Fruit fly (Drosophila melanogaster) whole organism, prepupa: ENCODE data around the gene Apc2.

Experiments
- Blimp-1 ChIP-seq: fragments of 200-800 bp; sonication (Bioruptor generic); optimal IDR thresholded peaks from 3 replicates; lab custom pipeline; 2017; ENCODE audit warnings: missing biosample characterization, missing genetic modification characterization, mild to moderate bottlenecking, moderate library complexity, missing genetic modification reagents
- CG10631 ChIP-seq: fragments of 200-800 bp; sonication (Bioruptor generic); optimal IDR thresholded peaks from 2 replicates; lab custom pipeline; 2016; ENCODE audit warnings: missing biosample characterization, missing genetic modification characterization
- CG10669 ChIP-seq: fragments of 200-800 bp; sonication (Bioruptor generic); optimal IDR thresholded peaks from 3 replicates; lab custom pipeline; 2018; ENCODE audit warnings: missing biosample characterization, mild to moderate bottlenecking, missing genetic modification characterization, moderate library complexity
- CG11762 ChIP-seq: fragments of 200-800 bp; sonication (Bioruptor generic); optimal IDR thresholded peaks from 3 replicates; lab custom pipeline; 2016; ENCODE audit warnings: missing biosample characterization, missing genetic modification characterization; ENCODE audit not compliant: insufficient read depth
- CG15336 ChIP-seq: fragments of 200-800 bp; sonication (Bioruptor generic); IDR thresholded peaks from 2 replicates; pipeline ENCODE4 v1.3.6; 2022; ENCODE audit warnings: missing biosample characterization, missing genetic modification characterization
- CG1621 ChIP-seq: fragments of 200-800 bp; sonication (Bioruptor generic); optimal IDR thresholded peaks from 3 replicates; lab custom pipeline; 2018; ENCODE audit warnings: missing biosample characterization, mild to moderate bottlenecking, missing genetic modification characterization
- CG16779 ChIP-seq: fragments of 200-800 bp; sonication (Bioruptor generic); optimal IDR thresholded peaks from 3 replicates; lab custom pipeline; 2017; ENCODE audit warnings: missing biosample characterization, mild to moderate bottlenecking, missing genetic modification characterization
- CG3032 ChIP-seq: fragments of 200-800 bp; optimal IDR thresholded peaks from 2 replicates; lab custom pipeline; 2019; ENCODE audit warnings: missing biosample characterization, mild to moderate bottlenecking, missing genetic modification characterization, moderate library complexity
- CG32006 ChIP-seq: fragments of 200-800 bp; sonication (Bioruptor generic); optimal IDR thresholded peaks from 3 replicates; lab custom pipeline; 2017; ENCODE audit warnings: missing biosample characterization, mild to moderate bottlenecking, missing genetic modification characterization
- CG34406 ChIP-seq: fragments of 200-800 bp; sonication (Bioruptor generic); optimal IDR thresholded peaks from 3 replicates; lab custom pipeline; 2016; ENCODE audit warnings: missing biosample characterization, missing genetic modification characterization
- CG3919 ChIP-seq: fragments of 200-800 bp; sonication (Bioruptor generic); optimal IDR thresholded peaks from 3 replicates; lab custom pipeline; 2016; ENCODE audit warnings: missing biosample characterization, missing genetic modification characterization
- CG4318 ChIP-seq: fragments of 200-800 bp; sonication (Bioruptor generic); optimal IDR thresholded peaks from 3 replicates; lab custom pipeline; 2017; ENCODE audit warnings: missing biosample characterization, mild to moderate bottlenecking, missing genetic modification characterization
- CG6163 ChIP-seq: fragments of 200-800 bp; sonication (Bioruptor generic); IDR thresholded peaks from 3 replicates; pipeline ENCODE4 v1.3.6; 2022; ENCODE audit warnings: missing biosample characterization, missing genetic modification characterization
- CG6792 ChIP-seq: fragments of 200-800 bp; sonication (Bioruptor generic); optimal IDR thresholded peaks from 3 replicates; lab custom pipeline; 2016; ENCODE audit warnings: missing biosample characterization, missing genetic modification characterization
- CG6854 ChIP-seq: fragments of 200-800 bp; sonication (Bioruptor generic); optimal IDR thresholded peaks from 2 replicates; lab custom pipeline; 2017; ENCODE audit warnings: missing biosample characterization, mild to moderate bottlenecking, missing genetic modification characterization
- CG7368 ChIP-seq: fragments of 200-800 bp; sonication (Bioruptor generic); optimal IDR thresholded peaks from 3 replicates; lab custom pipeline; 2016; ENCODE audit warnings: missing biosample characterization, missing genetic modification characterization
- CG8119 ChIP-seq: fragments of 200-800 bp; sonication (Bioruptor generic); IDR thresholded peaks from 3 replicates; pipeline ENCODE4 v1.3.6; 2022; ENCODE audit warnings: missing biosample characterization, missing genetic modification characterization
- CG8319 ChIP-seq: fragments of 200-800 bp; sonication (Bioruptor generic); optimal IDR thresholded peaks from 3 replicates; lab custom pipeline; 2016; ENCODE audit warnings: missing biosample characterization, missing genetic modification characterization
- CG8632 ChIP-seq: fragments of 200-800 bp; sonication (Bioruptor generic); optimal IDR thresholded peaks from 3 replicates; lab custom pipeline; 2016; ENCODE audit warnings: missing biosample characterization, missing genetic modification characterization
- Eip75B ChIP-seq: fragments of 200-800 bp; sonication (Bioruptor generic); optimal IDR thresholded peaks from 3 replicates; lab custom pipeline; 2016; ENCODE audit warnings: missing biosample characterization, missing genetic modification characterization
- Eip93F ChIP-seq: fragments of 200-800 bp; sonication (Bioruptor generic); optimal IDR thresholded peaks from 2 replicates; lab custom pipeline; 2016; ENCODE audit warnings: missing biosample characterization, mild to moderate bottlenecking, missing genetic modification characterization
- Ets21C ChIP-seq: fragments of 200-800 bp; sonication (Bioruptor generic); optimal IDR thresholded peaks from 3 replicates; lab custom pipeline; 2016; ENCODE audit warnings: missing biosample characterization, missing genetic modification characterization
- Ets96B ChIP-seq: fragments of 200-800 bp; optimal IDR thresholded peaks from 2 replicates; lab custom pipeline; 2019; ENCODE audit warnings: missing biosample characterization, mild to moderate bottlenecking, missing genetic modification characterization, moderate library complexity
- Gug ChIP-seq: fragments of 200-800 bp; sonication (Bioruptor generic); IDR thresholded peaks from 2 replicates; pipeline ENCODE4 v1.3.6; 2022; ENCODE audit warnings: missing biosample characterization, missing genetic modification characterization
- Hr38 ChIP-seq: sonication (Bioruptor generic); optimal IDR thresholded peaks from 2 replicates; lab custom pipeline; 2016; ENCODE audit warnings: missing biosample characterization, missing genetic modification characterization
- Hr4 ChIP-seq: fragments of 200-800 bp; sonication (Bioruptor generic); optimal IDR thresholded peaks from 3 replicates; lab custom pipeline; 2016; ENCODE audit warnings: missing biosample characterization, missing genetic modification characterization
- Lpt ChIP-seq: fragments of 200-800 bp; sonication (Bioruptor generic); optimal IDR thresholded peaks from 3 replicates; lab custom pipeline; 2016; ENCODE audit warnings: missing biosample characterization, missing genetic modification characterization
- Met ChIP-seq: fragments of 200-800 bp; sonication (Bioruptor generic); optimal IDR thresholded peaks from 3 replicates; lab custom pipeline; 2016; ENCODE audit warnings: missing biosample characterization, missing genetic modification characterization
- Smox ChIP-seq: fragments of 200-800 bp; sonication (Bioruptor generic); optimal IDR thresholded peaks from 3 replicates; lab custom pipeline; 2016; ENCODE audit warnings: missing biosample characterization, missing genetic modification characterization
- Sox102F ChIP-seq: fragments of 200-800 bp; sonication (Bioruptor generic); optimal IDR thresholded peaks from 2 replicates; lab custom pipeline; 2016; ENCODE audit warnings: missing biosample characterization, mild to moderate bottlenecking, missing genetic modification characterization
- Sox14 ChIP-seq: fragments of 200-800 bp; sonication (Bioruptor generic); optimal IDR thresholded peaks from 3 replicates; lab custom pipeline; 2016; ENCODE audit warnings: missing biosample characterization, missing genetic modification characterization
- Sox15 ChIP-seq: fragments of 200-800 bp; sonication (Bioruptor generic); optimal IDR thresholded peaks from 3 replicates; lab custom pipeline; 2016; ENCODE audit warnings: missing biosample characterization, missing genetic modification characterization
- achi ChIP-seq: fragments of 200-800 bp; sonication (Bioruptor generic); optimal IDR thresholded peaks from 3 replicates; lab custom pipeline; 2016; ENCODE audit warnings: missing biosample characterization, missing genetic modification characterization
- acj6 ChIP-seq: fragments of 200-800 bp; sonication (Bioruptor generic); optimal IDR thresholded peaks from 3 replicates; lab custom pipeline; 2016; ENCODE audit warnings: missing biosample characterization, missing genetic modification characterization
- dac ChIP-seq: fragments of 200-800 bp; sonication (Bioruptor generic); optimal IDR thresholded peaks from 2 replicates; lab custom pipeline; 2017; ENCODE audit warnings: missing biosample characterization, mild to moderate bottlenecking, missing genetic modification characterization
- dsx ChIP-seq: fragments of 200-800 bp; optimal IDR thresholded peaks from 3 replicates; lab custom pipeline; 2019; ENCODE audit warnings: missing biosample characterization, mild to moderate bottlenecking, missing genetic modification characterization, moderate library complexity; ENCODE audit not compliant: poor library complexity, severe bottlenecking
- eg ChIP-seq: fragments of 200-800 bp; sonication (Bioruptor generic); IDR thresholded peaks from 3 replicates; pipeline ENCODE4 v1.3.6; 2022; ENCODE audit warnings: missing biosample characterization, missing genetic modification characterization
- esn ChIP-seq: fragments of 200-800 bp; sonication (Bioruptor generic); optimal IDR thresholded peaks from 2 replicates; lab custom pipeline; 2016; ENCODE audit warnings: missing biosample characterization, mild to moderate bottlenecking, missing genetic modification characterization, moderate library complexity
- fd59A ChIP-seq: fragments of 200-800 bp; sonication (Bioruptor generic); optimal IDR thresholded peaks from 2 replicates; lab custom pipeline; 2017; ENCODE audit warnings: missing biosample characterization, mild to moderate bottlenecking, missing genetic modification characterization, missing genetic modification reagents
- fd85E ChIP-seq: fragments of 200-800 bp; sonication (Bioruptor generic); optimal IDR thresholded peaks from 3 replicates; lab custom pipeline; 2016; ENCODE audit warnings: missing biosample characterization, missing genetic modification characterization
- fkh ChIP-seq: fragments of 200-800 bp; sonication (Bioruptor generic); optimal IDR thresholded peaks from 3 replicates; lab custom pipeline; 2017; ENCODE audit warnings: missing biosample characterization, mild to moderate bottlenecking, missing genetic modification characterization, moderate library complexity
- lz ChIP-seq: fragments of 200-800 bp; sonication (Bioruptor generic); optimal IDR thresholded peaks from 3 replicates; lab custom pipeline; 2016; ENCODE audit warnings: missing biosample characterization, missing genetic modification characterization
- net ChIP-seq: fragments of 200-800 bp; sonication (Bioruptor generic); optimal IDR thresholded peaks from 3 replicates; lab custom pipeline; 2016; ENCODE audit warnings: missing biosample characterization, missing genetic modification characterization
- pdm3 ChIP-seq: fragments of 200-800 bp; sonication (Bioruptor generic); optimal IDR thresholded peaks from 3 replicates; lab custom pipeline; 2016; ENCODE audit warnings: missing biosample characterization, missing genetic modification characterization
- salr ChIP-seq, 2 experiments: fragments of 200-800 bp; sonication (Bioruptor generic); optimal IDR thresholded peaks; 3 replicates each; lab custom pipeline; 2016 to 2018; ENCODE audit warnings: missing biosample characterization in 2 of 2, missing genetic modification characterization in 2 of 2, mild to moderate bottlenecking in 1 of 2
- spab ChIP-seq: fragments of 200-800 bp; sonication (Bioruptor generic); optimal IDR thresholded peaks from 2 replicates; lab custom pipeline; 2017; ENCODE audit warnings: missing biosample characterization, mild to moderate bottlenecking, missing genetic modification characterization, missing genetic modification reagents
- ss ChIP-seq, 2 experiments: fragments of 200-800 bp; sonication (Bioruptor generic); optimal IDR thresholded peaks; 2 replicates in 1 of 2; 3 replicates in 1 of 2; lab custom pipeline; 2017 to 2018; ENCODE audit warnings: mild to moderate bottlenecking in 2 of 2, missing biosample characterization in 2 of 2, missing genetic modification characterization in 2 of 2, moderate library complexity in 1 of 2
- vri ChIP-seq: fragments of 200-800 bp; sonication (Bioruptor generic); optimal IDR thresholded peaks from 3 replicates; lab custom pipeline; 2016; ENCODE audit warnings: missing biosample characterization, mild to moderate bottlenecking, missing genetic modification characterization

Gene Apc2

dm6 chr3R:24188619-24189018, 24.9 kb downstream of the Apc2 start, which contains the start of gene CG5515 (continued):
- peak; percentile 63 for TF ChIP-seq CG34406 (GFP tag; lab: Kevin White, UChicago)
- peak; percentile 74 for TF ChIP-seq pdm3 (GFP tag; lab: Kevin White, UChicago)
- TF ChIP-seq net (GFP tag; lab: Kevin White, UChicago), result peak; percentile 48
- TF ChIP-seq Lpt, result no peak
- peak; percentile 78 for TF ChIP-seq Hr4 (GFP tag; lab: Kevin White, UChicago)

- peak; percentile 74 for TF ChIP-seq fkh (GFP tag; lab: Kevin White, UChicago)
- peak; percentile 94 for TF ChIP-seq CG34406 (GFP tag; lab: Kevin White, UChicago)
- TF ChIP-seq esn, result peak; percentile 97
- peak; percentile 94 for TF ChIP-seq Gug (GFP tag; lab: Robert Waterston, UW)
- peak; percentile 93 for TF ChIP-seq Lpt
- peak; percentile 95 for TF ChIP-seq CG8632 (GFP tag; lab: Kevin White, UChicago)
- TF ChIP-seq CG8319 (GFP tag; lab: Kevin White, UChicago), result peak; percentile 92
- peak in 1 of 2 experiments; percentile 93 for TF ChIP-seq ss (GFP tag; optimal IDR thresholded peaks at IDR 0.05; lab: Kevin White, UChicago)
- peak; percentile 90 for TF ChIP-seq fd59A (GFP tag; lab: Kevin White, UChicago)
- peak; percentile 96 for TF ChIP-seq Sox14 (GFP tag; lab: Kevin White, UChicago)
- TF ChIP-seq Sox15 (GFP tag; lab: Kevin White, UChicago), result peak; percentile 96
- TF ChIP-seq CG10669 (GFP tag; lab: Kevin White, UChicago), result peak; percentile 95
- peak; percentile 91 for TF ChIP-seq CG1621
- TF ChIP-seq CG4318 (GFP tag; lab: Kevin White, UChicago), result peak; percentile 88
- peak; percentile 96 for TF ChIP-seq Ets96B (tag; lab: Kevin White, UChicago)
- TF ChIP-seq Met (GFP tag; lab: Kevin White, UChicago), result peak; percentile 97
- peak; percentile 85 for TF ChIP-seq fd85E
- peak; percentile 90 for TF ChIP-seq net (GFP tag; lab: Kevin White, UChicago)
- TF ChIP-seq Ets21C (GFP tag; lab: Kevin White, UChicago), result peak; percentile 95
- TF ChIP-seq Sox102F (GFP tag; lab: Kevin White, UChicago), result peak; percentile 93
- peak; percentile 94 for TF ChIP-seq CG7368 (GFP tag; lab: Kevin White, UChicago)
- TF ChIP-seq dsx, result peak; percentile 93
- peak; percentile 82 for TF ChIP-seq Eip93F (GFP tag; lab: Kevin White, UChicago)
- peak; percentile 95 for TF ChIP-seq Smox (GFP tag; lab: Kevin White, UChicago)
- TF ChIP-seq CG32006 (GFP tag; lab: Kevin White, UChicago), result peak; percentile 95
- peak; percentile 95 for TF ChIP-seq Eip75B (GFP tag; lab: Kevin White, UChicago)
- peak; percentile 95 for TF ChIP-seq achi (GFP tag; lab: Kevin White, UChicago)
- peak; percentile 83 for TF ChIP-seq CG6854
- peak; percentile 90 for TF ChIP-seq spab (GFP tag; lab: Kevin White, UChicago)
- TF ChIP-seq vri (GFP tag; lab: Kevin White, UChicago), result no peak
- peak; percentile 96 for TF ChIP-seq CG6163
- TF ChIP-seq CG16779, result peak; percentile 76
- peak in 1 of 2 experiments; percentile 89 for TF ChIP-seq salr (GFP tag; optimal IDR thresholded peaks at IDR 0.05; lab: Kevin White, UChicago)
- TF ChIP-seq CG3919, result peak; percentile 96
- TF ChIP-seq CG3032 (tag; lab: Kevin White, UChicago), result peak; percentile 97
- peak; percentile 96 for TF ChIP-seq CG8119 (GFP tag; lab: Robert Waterston, UW)
- peak; percentile 96 for TF ChIP-seq acj6
- TF ChIP-seq dac (GFP tag; lab: Kevin White, UChicago), result peak; percentile 76
- TF ChIP-seq lz (GFP tag; lab: Kevin White, UChicago), result peak; percentile 96
- TF ChIP-seq CG6792, result peak; percentile 95
- TF ChIP-seq Blimp-1 (GFP tag; lab: Kevin White, UChicago), result peak; percentile 78
- TF ChIP-seq eg (GFP tag; lab: Robert Waterston, UW), result peak; percentile 97
- TF ChIP-seq CG15336 (GFP tag; lab: Robert Waterston, UW), result peak; percentile 94
- peak; percentile 95 for TF ChIP-seq CG10631 (GFP tag; lab: Kevin White, UChicago)
- no peak for TF ChIP-seq Hr38 (GFP tag; lab: Kevin White, UChicago)
- peak; percentile 97 for TF ChIP-seq CG11762 (GFP tag; lab: Kevin White, UChicago)
Observed at dm6 chr3R:24193373-24193879, 29.7 kb downstream of the Apc2 start, which contains the start of the genes SMC6 and CG6204. Gene SMC6, minus strand, starts transcription at chr3R:24193423. Gene CG6204, plus strand, starts transcription at chr3R:24193832.
